Worm (Caenorhabditis elegans): ENCODE measurements around the gene lep-2.

ce11 chrIV:1013233-1013798, 21.2 kb downstream of the lep-2 start:
- TF ChIP-seq aly-2 (tag; optimal IDR thresholded peaks at IDR 0.05) (no peak), mdl-1 (tag; optimal IDR thresholded peaks at IDR 0.05) (no peak)

Data from whole organism, L3 larva.